Fruit fly (Drosophila melanogaster) whole organism, adult: ENCODE results near the gene CG11854.

Source experiments
- CG11617 ChIP-seq: fragments of 200-800 bp; sonication (Bioruptor generic); optimal IDR thresholded peaks from 2 replicates; lab custom pipeline; 2017; ENCODE audit warnings: mild to moderate bottlenecking, missing biosample characterization, missing genetic modification reagents, missing genetic modification characterization
- CG12768 ChIP-seq: fragments of 200-800 bp; sonication (Bioruptor generic); optimal IDR thresholded peaks from 2 replicates; lab custom pipeline; 2017; ENCODE audit warnings: missing biosample characterization, missing genetic modification characterization, mild to moderate bottlenecking, moderate library complexity, missing genetic modification reagents
- CG33017 ChIP-seq: fragments of 200-800 bp; sonication (Bioruptor generic); optimal IDR thresholded peaks from 2 replicates; lab custom pipeline; 2018; ENCODE audit warnings: missing biosample characterization, mild to moderate bottlenecking, missing genetic modification characterization, moderate library complexity
- CG7045 ChIP-seq: fragments of 200-800 bp; sonication (Bioruptor generic); optimal IDR thresholded peaks from 2 replicates; lab custom pipeline; 2017; ENCODE audit warnings: missing biosample characterization, mild to moderate bottlenecking, missing genetic modification characterization
- CG7101 ChIP-seq: fragments of 200-800 bp; sonication (Bioruptor generic); optimal IDR thresholded peaks from 2 replicates; lab custom pipeline; 2018; ENCODE audit warnings: missing biosample characterization, mild to moderate bottlenecking, missing genetic modification characterization, moderate library complexity
- Hr96 ChIP-seq: fragments of 200-800 bp; sonication (Bioruptor generic); optimal IDR thresholded peaks from 2 replicates; lab custom pipeline; 2016; ENCODE audit warnings: missing biosample characterization, missing genetic modification characterization
- Mnt ChIP-seq: fragments of 200-800 bp; sonication (Bioruptor generic); optimal IDR thresholded peaks from 2 replicates; lab custom pipeline; 2016; ENCODE audit warnings: missing biosample characterization, mild to moderate bottlenecking, missing genetic modification characterization
- bab1 ChIP-seq: fragments of 200-800 bp; sonication (Bioruptor generic); optimal IDR thresholded peaks from 3 replicates; lab custom pipeline; 2019; ENCODE audit warnings: missing biosample characterization, mild to moderate bottlenecking, missing genetic modification characterization, moderate library complexity
- cic ChIP-seq: fragments of 200-800 bp; sonication (Bioruptor generic); optimal IDR thresholded peaks from 2 replicates; lab custom pipeline; 2017; ENCODE audit warnings: missing biosample characterization, mild to moderate bottlenecking, missing genetic modification characterization, moderate library complexity
- cnc ChIP-seq, 2 experiments: fragments of >200 bp; optimal IDR thresholded peaks; 2 replicates each; lab custom pipeline; 2017
- kay ChIP-seq: fragments of 200-800 bp; sonication (Bioruptor generic); peaks from one replicate; lab custom pipeline; 2016; ENCODE audit warnings: missing biosample characterization, missing genetic modification characterization, borderline replicate concordance
- pad ChIP-seq: fragments of 200-800 bp; sonication (Bioruptor generic); optimal IDR thresholded peaks from 3 replicates; lab custom pipeline; 2017; ENCODE audit warnings: missing biosample characterization, missing genetic modification characterization, mild to moderate bottlenecking, moderate library complexity, missing genetic modification reagents
- tj ChIP-seq: fragments of 200-800 bp; sonication (Bioruptor generic); optimal IDR thresholded peaks from 3 replicates; lab custom pipeline; 2017; ENCODE audit warnings: missing biosample characterization, mild to moderate bottlenecking, missing genetic modification characterization, moderate library complexity

dm6 chr3R:25287128-25287527 lies 45.3 kb downstream of the CG11854 start, which contains the start of gene CG13658:
- TF ChIP-seq CG7045 (GFP tag; lab: Kevin White, UChicago) (no peak), CG7101 (tag; lab: Kevin White, UChicago) (no peak), Hr96 (GFP tag; lab: Kevin White, UChicago) (no peak), CG11617 (GFP tag; lab: Kevin White, UChicago) (no peak), bab1 (peak; percentile 14), pad (GFP tag; lab: Kevin White, UChicago) (no peak), cnc (optimal IDR thresholded peaks at IDR 0.05; lab: Kevin White, UChicago) (peak in 1 of 2 experiments; percentile 81), Mnt (GFP tag; lab: Kevin White, UChicago) (no peak), cic (GFP tag; lab: Kevin White, UChicago) (peak; percentile 59), kay (GFP tag; lab: Kevin White, UChicago) (peak; percentile 90), tj (GFP tag; lab: Kevin White, UChicago) (no peak), CG33017 (no peak), CG12768 (GFP tag; lab: Kevin White, UChicago) (peak; percentile 13)
